Fruit fly (Drosophila melanogaster) whole organism, embryonic: Measurements from ENCODE around the gene CG43339.

Experiments used
- Bteb2 ChIP-seq: fragments of 200-800 bp; sonication (Bioruptor generic); optimal IDR thresholded peaks from 2 replicates; lab custom pipeline; 2016; ENCODE audit warnings: missing biosample characterization, missing genetic modification characterization
- CG11085 ChIP-seq: fragments of 200-800 bp; sonication (Bioruptor generic); IDR thresholded peaks from 2 replicates; pipeline ENCODE4 v1.3.6; 2022; ENCODE audit warnings: missing biosample characterization, missing genetic modification characterization
- CG11456 ChIP-seq: fragments of 200-800 bp; sonication (Bioruptor generic); IDR thresholded peaks from 3 replicates; pipeline ENCODE4 v1.3.6; 2022; ENCODE audit warnings: missing biosample characterization, missing genetic modification characterization
- CG12299 ChIP-seq: fragments of 200-800 bp; sonication (Bioruptor generic); optimal IDR thresholded peaks from 2 replicates; lab custom pipeline; 2018; ENCODE audit warnings: missing biosample characterization, mild to moderate bottlenecking, missing genetic modification characterization
- CG14014 ChIP-seq: fragments of 200-800 bp; sonication (Bioruptor generic); IDR thresholded peaks from 2 replicates; pipeline ENCODE4 v1.3.6; 2022; ENCODE audit warnings: missing biosample characterization, missing genetic modification characterization
- CG15073 ChIP-seq: fragments of 200-800 bp; sonication (Bioruptor generic); optimal IDR thresholded peaks from 2 replicates; lab custom pipeline; 2016; ENCODE audit warnings: missing biosample characterization, missing genetic modification characterization
- CG17829 ChIP-seq: fragments of 200-800 bp; optimal IDR thresholded peaks from 2 replicates; lab custom pipeline; 2019; ENCODE audit warnings: missing biosample characterization, mild to moderate bottlenecking, missing genetic modification characterization, moderate library complexity
- CG1792 ChIP-seq: fragments of 200-800 bp; sonication (Bioruptor generic); optimal IDR thresholded peaks from 2 replicates; lab custom pipeline; 2016; ENCODE audit warnings: missing biosample characterization, missing genetic modification characterization
- CG18262 ChIP-seq: fragments of 200-800 bp; optimal IDR thresholded peaks from 3 replicates; lab custom pipeline; 2019; ENCODE audit warnings: missing biosample characterization, mild to moderate bottlenecking, missing genetic modification characterization, moderate library complexity
- CG18764 ChIP-seq: fragments of 200-800 bp; sonication (Bioruptor generic); optimal IDR thresholded peaks from 3 replicates; lab custom pipeline; 2016; ENCODE audit warnings: missing biosample characterization, missing genetic modification characterization
- CG30431 ChIP-seq: fragments of 200-800 bp; sonication (Bioruptor generic); optimal IDR thresholded peaks from 2 replicates; lab custom pipeline; 2017; ENCODE audit warnings: missing biosample characterization, missing genetic modification characterization
- CG33213 ChIP-seq: fragments of 200-800 bp; sonication (Bioruptor generic); optimal IDR thresholded peaks from 3 replicates; lab custom pipeline; 2016; ENCODE audit warnings: missing biosample characterization, missing genetic modification characterization
- CG7271 ChIP-seq: fragments of 200-800 bp; sonication (Bioruptor generic); optimal IDR thresholded peaks from 2 replicates; lab custom pipeline; 2018; ENCODE audit warnings: missing biosample characterization, mild to moderate bottlenecking, missing genetic modification characterization, moderate library complexity
- CG8089 ChIP-seq: fragments of 200-800 bp; sonication (Bioruptor generic); optimal IDR thresholded peaks from 3 replicates; lab custom pipeline; 2016; ENCODE audit warnings: missing biosample characterization, missing genetic modification characterization
- CG9609 ChIP-seq: fragments of 200-800 bp; sonication (Bioruptor generic); optimal IDR thresholded peaks from 3 replicates; lab custom pipeline; 2016; ENCODE audit warnings: missing biosample characterization, missing genetic modification characterization
- Dek ChIP-seq: fragments of 200-800 bp; sonication (Bioruptor generic); optimal IDR thresholded peaks from 3 replicates; lab custom pipeline; 2019; ENCODE audit warnings: missing biosample characterization, mild to moderate bottlenecking, missing genetic modification characterization, moderate library complexity
- Dp ChIP-seq: fragments of 200-800 bp; sonication (Bioruptor generic); optimal IDR thresholded peaks from 2 replicates; lab custom pipeline; 2018; ENCODE audit warnings: missing biosample characterization, mild to moderate bottlenecking, missing genetic modification characterization, moderate library complexity
- HLHmδ ChIP-seq: fragments of 200-800 bp; sonication (Bioruptor generic); optimal IDR thresholded peaks from 2 replicates; lab custom pipeline; 2018; ENCODE audit warnings: missing biosample characterization, mild to moderate bottlenecking, missing genetic modification characterization, moderate library complexity
- Hand ChIP-seq: fragments of 200-800 bp; sonication (Bioruptor generic); optimal IDR thresholded peaks from 2 replicates; lab custom pipeline; 2017; ENCODE audit warnings: mild to moderate bottlenecking, missing biosample characterization, missing genetic modification reagents, missing genetic modification characterization
- Hr39 ChIP-seq: fragments of >200 bp; optimal IDR thresholded peaks from 2 replicates; lab custom pipeline; 2017
- Pdp1 ChIP-seq, 2 experiments: fragments of 200-800 bp; sonication (Bioruptor generic); optimal IDR thresholded peaks; 3 replicates each; lab custom pipeline; 2016; ENCODE audit warnings: missing biosample characterization in 2 of 2, missing genetic modification characterization in 2 of 2, mild to moderate bottlenecking in 1 of 2, moderate library complexity in 1 of 2
- Vsx1 ChIP-seq: fragments of 200-800 bp; sonication (Bioruptor generic); optimal IDR thresholded peaks from 2 replicates; lab custom pipeline; 2017; ENCODE audit warnings: missing biosample characterization, mild to moderate bottlenecking, missing genetic modification characterization, missing genetic modification reagents
- btn ChIP-seq: fragments of 200-800 bp; sonication (Bioruptor generic); optimal IDR thresholded peaks from 2 replicates; lab custom pipeline; 2016; ENCODE audit warnings: missing biosample characterization, missing genetic modification characterization
- cas ChIP-seq: fragments of 200-800 bp; sonication (Bioruptor generic); IDR thresholded peaks from 2 replicates; pipeline ENCODE4 v1.3.6; 2022; ENCODE audit warnings: missing biosample characterization, missing genetic modification characterization
- corto ChIP-seq: fragments of 200-800 bp; sonication (Bioruptor generic); optimal IDR thresholded peaks from 2 replicates; lab custom pipeline; 2016; ENCODE audit warnings: missing biosample characterization, mild to moderate bottlenecking, missing genetic modification characterization, moderate library complexity
- dan ChIP-seq: fragments of 200-800 bp; sonication (Bioruptor generic); IDR thresholded peaks from 2 replicates; pipeline ENCODE4 v1.3.6; 2022; ENCODE audit warnings: missing biosample characterization, missing genetic modification characterization
- danr ChIP-seq: fragments of 200-800 bp; sonication (Bioruptor generic); IDR thresholded peaks from 2 replicates; pipeline ENCODE4 v1.3.6; 2022; ENCODE audit warnings: missing biosample characterization, missing genetic modification characterization
- dmrt99B ChIP-seq: fragments of 200-800 bp; sonication (Bioruptor generic); optimal IDR thresholded peaks from 2 replicates; lab custom pipeline; 2018; ENCODE audit warnings: missing biosample characterization, mild to moderate bottlenecking, missing genetic modification characterization, moderate library complexity
- emc ChIP-seq: fragments of 200-800 bp; sonication (Bioruptor generic); optimal IDR thresholded peaks from 2 replicates; lab custom pipeline; 2016; ENCODE audit warnings: missing biosample characterization, missing genetic modification characterization
- ems ChIP-seq: fragments of 200-800 bp; sonication (Bioruptor generic); optimal IDR thresholded peaks from 3 replicates; lab custom pipeline; 2016; ENCODE audit warnings: missing biosample characterization, missing genetic modification characterization
- gfzf ChIP-seq: fragments of 200-800 bp; sonication (Bioruptor generic); optimal IDR thresholded peaks from 2 replicates; lab custom pipeline; 2016; ENCODE audit warnings: missing biosample characterization, mild to moderate bottlenecking, missing genetic modification characterization, moderate library complexity
- h ChIP-seq: fragments of >200 bp; optimal IDR thresholded peaks from 2 replicates; lab custom pipeline; 2017
- ham ChIP-seq: fragments of 200-800 bp; sonication (Bioruptor generic); IDR thresholded peaks from 2 replicates; pipeline ENCODE4 v1.3.6; 2022; ENCODE audit warnings: missing biosample characterization, missing genetic modification characterization
- inv ChIP-seq: fragments of 200-800 bp; sonication (Bioruptor generic); IDR thresholded peaks from 2 replicates; pipeline ENCODE4 v1.3.6; 2022; ENCODE audit warnings: missing biosample characterization, missing genetic modification characterization; ENCODE audit not compliant: partially characterized antibody
- jing ChIP-seq: fragments of 200-800 bp; sonication (Bioruptor generic); optimal IDR thresholded peaks from 2 replicates; lab custom pipeline; 2018; ENCODE audit warnings: missing biosample characterization, mild to moderate bottlenecking, missing genetic modification characterization
- jumu ChIP-seq: fragments of 200-800 bp; sonication (Bioruptor generic); optimal IDR thresholded peaks from 3 replicates; lab custom pipeline; 2016; ENCODE audit warnings: missing biosample characterization, missing genetic modification characterization
- kni ChIP-seq: fragments of 200-800 bp; sonication (Bioruptor generic); optimal IDR thresholded peaks from 3 replicates; lab custom pipeline; 2017; ENCODE audit warnings: mild to moderate bottlenecking, missing biosample characterization, missing genetic modification reagents, missing genetic modification characterization
- maf-S ChIP-seq: fragments of 200-800 bp; sonication (Bioruptor generic); optimal IDR thresholded peaks from 2 replicates; lab custom pipeline; 2016; ENCODE audit warnings: missing biosample characterization, missing genetic modification characterization
- mam ChIP-seq: fragments of 200-800 bp; sonication (Bioruptor generic); optimal IDR thresholded peaks from 3 replicates; lab custom pipeline; 2016; ENCODE audit warnings: missing biosample characterization, missing genetic modification characterization
- mirr ChIP-seq: fragments of 200-800 bp; sonication (Bioruptor generic); optimal IDR thresholded peaks from 3 replicates; lab custom pipeline; 2018; ENCODE audit warnings: missing biosample characterization, mild to moderate bottlenecking, missing genetic modification characterization
- nerfin-1 ChIP-seq: fragments of 200-800 bp; sonication (Bioruptor generic); optimal IDR thresholded peaks from 3 replicates; lab custom pipeline; 2019; ENCODE audit warnings: missing biosample characterization, mild to moderate bottlenecking, missing genetic modification characterization, moderate library complexity
- pb ChIP-seq: fragments of 200-800 bp; sonication (Bioruptor generic); optimal IDR thresholded peaks from 3 replicates; lab custom pipeline; 2016; ENCODE audit warnings: missing biosample characterization, missing genetic modification characterization
- phol ChIP-seq: fragments of 200-800 bp; sonication (Bioruptor generic); optimal IDR thresholded peaks from 3 replicates; lab custom pipeline; 2018; ENCODE audit warnings: missing biosample characterization, mild to moderate bottlenecking, missing genetic modification characterization, moderate library complexity
- scrt ChIP-seq: fragments of 200-800 bp; sonication (Bioruptor generic); optimal IDR thresholded peaks from 2 replicates; lab custom pipeline; 2018; ENCODE audit warnings: missing biosample characterization, mild to moderate bottlenecking, missing genetic modification characterization, moderate library complexity
- seq ChIP-seq: fragments of 200-800 bp; sonication (Bioruptor generic); IDR thresholded peaks from 2 replicates; pipeline ENCODE4 v1.3.6; 2022; ENCODE audit warnings: missing biosample characterization, missing genetic modification characterization
- slbo ChIP-seq: fragments of 200-800 bp; sonication (Bioruptor generic); IDR thresholded peaks from 2 replicates; pipeline ENCODE4 v1.3.6; 2022; ENCODE audit warnings: missing biosample characterization, missing genetic modification characterization
- slou ChIP-seq: fragments of 200-800 bp; sonication (Bioruptor generic); optimal IDR thresholded peaks from 3 replicates; lab custom pipeline; 2016; ENCODE audit warnings: missing biosample characterization, missing genetic modification characterization
- sob ChIP-seq: fragments of 200-800 bp; sonication (Bioruptor generic); IDR thresholded peaks from 2 replicates; pipeline ENCODE4 v1.3.6; 2022; ENCODE audit warnings: missing biosample characterization, missing genetic modification characterization
- ssp ChIP-seq: fragments of 200-800 bp; sonication (Bioruptor generic); IDR thresholded peaks from 2 replicates; pipeline ENCODE4 v1.3.6; 2022; ENCODE audit warnings: missing biosample characterization, missing genetic modification characterization
- tio ChIP-seq: fragments of 200-800 bp; sonication (Bioruptor generic); optimal IDR thresholded peaks from 2 replicates; lab custom pipeline; 2017; ENCODE audit warnings: missing biosample characterization, missing genetic modification characterization, inconsistent platforms
- unc-4 ChIP-seq: fragments of 200-800 bp; sonication (Bioruptor generic); IDR thresholded peaks from 2 replicates; pipeline ENCODE4 v1.3.6; 2022; ENCODE audit warnings: missing biosample characterization, missing genetic modification characterization; ENCODE audit not compliant: partially characterized antibody

Gene CG43339

DNA sequence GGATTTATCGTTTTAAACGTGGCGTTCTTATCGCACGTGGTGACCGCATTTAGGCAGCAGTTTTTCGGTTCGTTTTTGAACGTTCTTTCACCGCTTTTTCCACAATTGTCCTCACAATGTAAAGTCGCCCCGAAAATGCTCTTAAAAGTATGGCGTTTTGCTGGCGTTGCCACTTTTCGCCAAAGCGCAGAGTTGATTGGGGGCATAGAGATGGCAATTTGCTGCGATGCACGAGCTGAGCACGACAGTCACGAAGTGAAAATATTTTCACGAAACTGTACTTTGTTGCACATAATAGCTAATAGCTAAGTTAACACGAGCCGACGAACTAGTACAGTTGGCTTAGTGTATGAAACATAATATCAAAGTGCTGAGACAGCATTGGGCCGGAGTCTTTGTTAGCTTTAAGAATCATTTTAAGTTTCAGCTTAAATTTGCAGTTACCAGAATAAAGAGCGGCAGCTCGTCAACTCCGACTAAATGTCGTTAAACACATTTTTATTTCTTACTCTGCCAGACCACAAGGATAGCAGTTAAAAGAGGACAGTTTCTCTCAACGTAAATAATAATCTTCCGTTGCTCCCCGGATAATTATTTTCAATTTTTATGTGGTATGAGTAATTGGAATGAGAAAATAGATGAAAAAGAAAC, 15.7 kb upstream of the CG43339 start, which contains the start of gene msl-1 (continued):
- TF ChIP-seq CG8089 (GFP tag; lab: Kevin White, UChicago) = no peak
- TF ChIP-seq corto = no peak
- TF ChIP-seq h (lab: Kevin White, UChicago) = no peak
- TF ChIP-seq slbo (GFP tag; lab: Robert Waterston, UW) = peak; percentile 79
- TF ChIP-seq pb (GFP tag; lab: Kevin White, UChicago) = no peak
- TF ChIP-seq unc-4 (GFP tag; lab: Robert Waterston, UW) = peak; percentile 77
- TF ChIP-seq tio (GFP tag; lab: Kevin White, UChicago) = no peak
- peak; percentile 25 for TF ChIP-seq CG17829 (tag; lab: Kevin White, UChicago)
- no peak for TF ChIP-seq CG12299
- TF ChIP-seq jumu (GFP tag; lab: Kevin White, UChicago) = peak; percentile 68
- TF ChIP-seq CG14014 (GFP tag; lab: Robert Waterston, UW) = no peak
- peak; percentile 80 for TF ChIP-seq CG11456 (GFP tag; lab: Robert Waterston, UW)
- no peak for TF ChIP-seq ham (GFP tag; lab: Robert Waterston, UW)
- no peak for TF ChIP-seq maf-S (GFP tag; lab: Kevin White, UChicago)
- TF ChIP-seq Hand (GFP tag; lab: Kevin White, UChicago) = no peak
- TF ChIP-seq CG18262 = no peak
- no peak for TF ChIP-seq mirr (GFP tag; lab: Kevin White, UChicago)
- TF ChIP-seq CG15073 (GFP tag; lab: Kevin White, UChicago) = no peak
- no peak for TF ChIP-seq slou (GFP tag; lab: Kevin White, UChicago)
- peak; percentile 36 for TF ChIP-seq gfzf
- no peak for TF ChIP-seq CG30431 (GFP tag; lab: Kevin White, UChicago)
- no peak for TF ChIP-seq CG11085 (GFP tag; lab: Robert Waterston, UW)
- no peak for TF ChIP-seq CG18764 (GFP tag; lab: Kevin White, UChicago)
- peak; percentile 47 for TF ChIP-seq CG33213
- TF ChIP-seq scrt (GFP tag; lab: Kevin White, UChicago) = no peak
- peak; percentile 20 for TF ChIP-seq CG9609 (GFP tag; lab: Kevin White, UChicago)
- no peak for TF ChIP-seq nerfin-1 (tag; lab: Kevin White, UChicago)
- no peak for TF ChIP-seq Vsx1 (GFP tag; lab: Kevin White, UChicago)
- TF ChIP-seq CG1792 (GFP tag; lab: Kevin White, UChicago) = no peak
- TF ChIP-seq CG7271 = no peak
- peak; percentile 33 to 74 for TF ChIP-seq Pdp1 (GFP tag; optimal IDR thresholded peaks at IDR 0.05; lab: Kevin White, UChicago)
- TF ChIP-seq dmrt99B (tag; lab: Kevin White, UChicago) = no peak
- no peak for TF ChIP-seq emc
- TF ChIP-seq Bteb2 (GFP tag; lab: Kevin White, UChicago) = peak; percentile 39
- TF ChIP-seq seq (GFP tag; lab: Robert Waterston, UW) = no peak
- peak; percentile 96 for TF ChIP-seq phol
- TF ChIP-seq inv (GFP tag; lab: Robert Waterston, UW) = peak; percentile 97
- TF ChIP-seq mam (GFP tag; lab: Kevin White, UChicago) = peak; percentile 65
- TF ChIP-seq kni (GFP tag; lab: Kevin White, UChicago) = no peak
- no peak for TF ChIP-seq ems
- TF ChIP-seq danr (GFP tag; lab: Robert Waterston, UW) = no peak
- TF ChIP-seq jing (GFP tag; lab: Kevin White, UChicago) = no peak
- TF ChIP-seq btn (GFP tag; lab: Kevin White, UChicago) = no peak
- no peak for TF ChIP-seq Hr39 (lab: Kevin White, UChicago)
- no peak for TF ChIP-seq cas (GFP tag; lab: Robert Waterston, UW)
- no peak for TF ChIP-seq Dek (tag; lab: Kevin White, UChicago)
- peak; percentile 26; the same call in 1 of the 2 replicates for TF ChIP-seq ssp (GFP tag; lab: Robert Waterston, UW)
- peak; percentile 62; the same call in 1 of the 2 replicates for TF ChIP-seq sob (GFP tag; lab: Robert Waterston, UW)
- TF ChIP-seq HLHmδ = peak; percentile 46
- no peak for TF ChIP-seq dan (GFP tag; lab: Robert Waterston, UW)
- peak; percentile 32 for TF ChIP-seq Dp (GFP tag; lab: Kevin White, UChicago)
